Worm (Caenorhabditis elegans): Measurements from ENCODE around the gene M01H9.4.

Gene M01H9.4

DNA sequence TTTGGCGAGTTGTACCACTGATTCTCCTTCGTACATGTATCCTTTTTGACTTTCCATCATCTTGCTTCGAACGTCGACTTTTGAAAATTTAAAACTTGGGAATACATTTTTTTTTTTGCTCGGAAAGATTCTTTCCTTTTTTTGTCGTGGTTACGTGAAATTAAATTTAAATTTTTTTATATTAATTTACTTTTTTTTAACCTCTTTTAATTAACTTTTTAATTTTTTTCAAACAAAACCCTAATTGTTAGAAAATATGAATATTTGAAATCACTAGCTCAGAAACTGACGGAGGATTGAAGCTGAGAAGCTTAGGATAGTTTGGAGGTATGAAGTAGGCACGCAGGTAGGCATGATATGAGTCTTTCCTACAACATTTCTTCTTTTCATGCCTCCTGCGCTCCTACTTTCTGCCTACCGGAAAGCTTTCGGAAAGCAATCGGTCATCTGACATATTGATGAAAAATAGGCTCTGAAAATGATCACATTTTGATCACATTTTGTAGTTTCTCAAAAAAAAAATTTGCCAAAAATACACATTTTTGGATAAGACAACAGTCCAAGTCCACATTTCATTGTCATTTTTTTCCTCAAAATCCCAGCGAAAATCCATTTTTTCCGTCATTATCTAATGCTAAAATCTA lies 48.1 kb downstream of the M01H9.4 start, which contains the start of the genes R08C7.8 and R08C7.4:
Gene R08C7.8 (minus strand): TSS at position 101 of the 644 bp plus-strand sequence.
Gene R08C7.4 (plus strand): TSS at position 594 of the 644 bp plus-strand sequence.
- TF ChIP-seq nhr-6 (tag; optimal IDR thresholded peaks at IDR 0.05): no peak
- no peak for TF ChIP-seq ztf-11 (tag; optimal IDR thresholded peaks at IDR 0.05)
- no peak for TF ChIP-seq unc-130 (GFP tag; optimal IDR thresholded peaks at IDR 0.05)
- no peak for TF ChIP-seq nhr-28 (tag; optimal IDR thresholded peaks at IDR 0.05)
- TF ChIP-seq T26A8.4 (GFP tag; IDR thresholded peaks at IDR 0.05): no peak
- no peak for TF ChIP-seq nhr-111 (GFP tag; optimal IDR thresholded peaks at IDR 0.05)
- no peak for TF ChIP-seq ama-1 (optimal IDR thresholded peaks at IDR 0.05)
- no peak for TF ChIP-seq tra-1 (GFP tag; IDR thresholded peaks at IDR 0.05)
- TF ChIP-seq nhr-237 (tag; optimal IDR thresholded peaks at IDR 0.05): no peak
- TF ChIP-seq fkh-10 (GFP tag; optimal IDR thresholded peaks at IDR 0.05): no peak
- TF ChIP-seq lin-13 (GFP tag; optimal IDR thresholded peaks at IDR 0.05): no peak
- TF ChIP-seq nhr-25 (tag; optimal IDR thresholded peaks at IDR 0.05; ENCODE audit: borderline replicate concordance, insufficient read depth): no peak
- no peak for TF ChIP-seq F44E2.7 (GFP tag; IDR thresholded peaks at IDR 0.05)
- no peak for TF ChIP-seq nhr-42 (GFP tag; IDR thresholded peaks at IDR 0.05)
